Fruit fly (Drosophila melanogaster) whole organism, embryonic: ENCODE measurements around the gene ImpE3.

Experiments
- Abd-B ChIP-seq: fragments of 200-800 bp; sonication (Bioruptor generic); optimal IDR thresholded peaks from 2 replicates; lab custom pipeline; 2018; ENCODE audit warnings: missing biosample characterization, mild to moderate bottlenecking, missing genetic modification characterization, moderate library complexity
- Atf3 ChIP-seq: fragments of 200-800 bp; sonication (Bioruptor generic); optimal IDR thresholded peaks from 3 replicates; lab custom pipeline; 2016; ENCODE audit warnings: missing biosample characterization, missing genetic modification characterization
- Blimp-1 ChIP-seq: fragments of 200-800 bp; sonication (Bioruptor generic); optimal IDR thresholded peaks from 3 replicates; lab custom pipeline; 2018; ENCODE audit warnings: missing biosample characterization, missing genetic modification characterization, mild to moderate bottlenecking, moderate library complexity, missing genetic modification reagents
- CG10147 ChIP-seq: fragments of 200-800 bp; sonication (Bioruptor generic); optimal IDR thresholded peaks from 2 replicates; lab custom pipeline; 2019; ENCODE audit warnings: missing biosample characterization, mild to moderate bottlenecking, missing genetic modification characterization, moderate library complexity
- CG12391 ChIP-seq: fragments of 200-800 bp; sonication (Bioruptor generic); optimal IDR thresholded peaks from 3 replicates; lab custom pipeline; 2018; ENCODE audit warnings: missing biosample characterization, mild to moderate bottlenecking, missing genetic modification characterization, moderate library complexity
- CG13775 ChIP-seq: fragments of 200-800 bp; sonication (Bioruptor generic); optimal IDR thresholded peaks from 3 replicates; lab custom pipeline; 2017; ENCODE audit warnings: missing biosample characterization, mild to moderate bottlenecking, missing genetic modification characterization
- CG14965 ChIP-seq: fragments of 200-800 bp; sonication (Bioruptor generic); optimal IDR thresholded peaks from 2 replicates; lab custom pipeline; 2016; ENCODE audit warnings: missing biosample characterization, missing genetic modification characterization, borderline replicate concordance
- CG15269 ChIP-seq: fragments of 200-800 bp; sonication (Bioruptor generic); optimal IDR thresholded peaks from 2 replicates; lab custom pipeline; 2018; ENCODE audit warnings: missing biosample characterization, mild to moderate bottlenecking, missing genetic modification characterization, moderate library complexity
- CG1529 ChIP-seq: fragments of 200-800 bp; sonication (Bioruptor generic); optimal IDR thresholded peaks from 3 replicates; lab custom pipeline; 2018; ENCODE audit warnings: missing biosample characterization, missing genetic modification characterization
- CG1647 ChIP-seq: fragments of 200-800 bp; sonication (Bioruptor generic); optimal IDR thresholded peaks from 3 replicates; lab custom pipeline; 2016; ENCODE audit warnings: missing biosample characterization, missing genetic modification characterization
- CG16863 ChIP-seq: fragments of 200-800 bp; sonication (Bioruptor generic); optimal IDR thresholded peaks from 3 replicates; lab custom pipeline; 2016; ENCODE audit warnings: missing biosample characterization, missing genetic modification characterization
- CG17385 ChIP-seq: fragments of 200-800 bp; sonication (Bioruptor generic); optimal IDR thresholded peaks from 3 replicates; lab custom pipeline; 2018; ENCODE audit warnings: missing biosample characterization, mild to moderate bottlenecking, missing genetic modification characterization
- CG17568 ChIP-seq: fragments of 200-800 bp; sonication (Bioruptor generic); optimal IDR thresholded peaks from 2 replicates; lab custom pipeline; 2018; ENCODE audit warnings: missing biosample characterization, mild to moderate bottlenecking, missing genetic modification characterization, moderate library complexity
- CG17802 ChIP-seq: fragments of 200-800 bp; sonication (Bioruptor generic); optimal IDR thresholded peaks from 2 replicates; lab custom pipeline; 2018; ENCODE audit warnings: missing biosample characterization, mild to moderate bottlenecking, missing genetic modification characterization, moderate library complexity
- CG18262 ChIP-seq: fragments of 200-800 bp; optimal IDR thresholded peaks from 3 replicates; lab custom pipeline; 2019; ENCODE audit warnings: missing biosample characterization, mild to moderate bottlenecking, missing genetic modification characterization, moderate library complexity
- CG2712 ChIP-seq: fragments of 200-800 bp; optimal IDR thresholded peaks from 3 replicates; lab custom pipeline; 2019; ENCODE audit warnings: missing biosample characterization, mild to moderate bottlenecking, missing genetic modification characterization, moderate library complexity
- CG31441 ChIP-seq: fragments of 200-800 bp; sonication (Bioruptor generic); IDR thresholded peaks from 2 replicates; pipeline ENCODE4 v1.3.6; 2022; ENCODE audit warnings: missing biosample characterization, missing genetic modification characterization
- CG3838 ChIP-seq: fragments of 200-800 bp; sonication (Bioruptor generic); optimal IDR thresholded peaks from 3 replicates; lab custom pipeline; 2016; ENCODE audit warnings: missing biosample characterization, missing genetic modification characterization
- CG3995 ChIP-seq: fragments of 200-800 bp; sonication (Bioruptor generic); optimal IDR thresholded peaks from 3 replicates; lab custom pipeline; 2016; ENCODE audit warnings: missing biosample characterization, missing genetic modification characterization
- CG4282 ChIP-seq: fragments of 200-800 bp; sonication (Bioruptor generic); optimal IDR thresholded peaks from 2 replicates; lab custom pipeline; 2016; ENCODE audit warnings: missing biosample characterization, missing genetic modification characterization
- CG7745 ChIP-seq: fragments of 200-800 bp; sonication (Bioruptor generic); optimal IDR thresholded peaks from 2 replicates; lab custom pipeline; 2018; ENCODE audit warnings: missing biosample characterization, mild to moderate bottlenecking, missing genetic modification characterization, moderate library complexity
- CG7786 ChIP-seq: fragments of 200-800 bp; sonication (Bioruptor generic); optimal IDR thresholded peaks from 2 replicates; lab custom pipeline; 2016; ENCODE audit warnings: missing biosample characterization, missing genetic modification characterization
- CG8924 ChIP-seq: fragments of 200-800 bp; optimal IDR thresholded peaks from 3 replicates; lab custom pipeline; 2019; ENCODE audit warnings: missing biosample characterization, mild to moderate bottlenecking, missing genetic modification characterization, moderate library complexity
- D19B ChIP-seq: fragments of 200-800 bp; sonication (Bioruptor generic); optimal IDR thresholded peaks from 2 replicates; lab custom pipeline; 2017; ENCODE audit warnings: missing biosample characterization, mild to moderate bottlenecking, missing genetic modification characterization
- Ets65A ChIP-seq: fragments of 200-800 bp; sonication (Bioruptor generic); peaks from one replicate; lab custom pipeline; 2016; ENCODE audit warnings: missing biosample characterization, missing genetic modification characterization
- GATAe ChIP-seq: fragments of 200-800 bp; sonication (Bioruptor generic); conservative IDR thresholded peaks from 2 replicates; pipeline ENCODE4 v1.3.6; 2022; ENCODE audit warnings: missing biosample characterization, missing genetic modification characterization
- Gug ChIP-seq: fragments of 200-800 bp; sonication (Bioruptor generic); IDR thresholded peaks from 4 replicates; pipeline ENCODE4 v1.3.6; 2022; ENCODE audit warnings: missing biosample characterization, missing genetic modification characterization
- HmgZ ChIP-seq: fragments of 200-800 bp; sonication (Bioruptor generic); optimal IDR thresholded peaks from 2 replicates; lab custom pipeline; 2018; ENCODE audit warnings: missing biosample characterization, mild to moderate bottlenecking, missing genetic modification characterization
- Hr39 ChIP-seq: fragments of >200 bp; optimal IDR thresholded peaks from 2 replicates; lab custom pipeline; 2017
- Mes4 ChIP-seq: fragments of 200-800 bp; sonication (Bioruptor generic); optimal IDR thresholded peaks from 2 replicates; lab custom pipeline; 2016; ENCODE audit warnings: missing biosample characterization, missing genetic modification characterization
- NC2β ChIP-seq: fragments of 200-800 bp; sonication (Bioruptor generic); optimal IDR thresholded peaks from 2 replicates; lab custom pipeline; 2016; ENCODE audit warnings: missing biosample characterization, missing genetic modification characterization
- Usf ChIP-seq: fragments of 200-800 bp; sonication (Bioruptor generic); optimal IDR thresholded peaks from 2 replicates; lab custom pipeline; 2017; ENCODE audit warnings: missing genotype, missing biosample characterization, missing genetic modification characterization
- amos ChIP-seq: fragments of 200-800 bp; sonication (Bioruptor generic); IDR thresholded peaks from 2 replicates; pipeline ENCODE4 v1.3.6; 2022; ENCODE audit warnings: missing biosample characterization, missing genetic modification characterization; ENCODE audit not compliant: partially characterized antibody
- ash1 ChIP-seq: fragments of 200-800 bp; sonication (Bioruptor generic); optimal IDR thresholded peaks from 2 replicates; lab custom pipeline; 2018; ENCODE audit warnings: missing biosample characterization, mild to moderate bottlenecking, missing genetic modification characterization
- ato ChIP-seq: fragments of 200-800 bp; sonication (Bioruptor generic); IDR thresholded peaks from 2 replicates; pipeline ENCODE4 v1.3.6; 2022; ENCODE audit warnings: missing biosample characterization, missing genetic modification characterization; ENCODE audit not compliant: partially characterized antibody
- az2 ChIP-seq: fragments of 200-800 bp; sonication (Bioruptor generic); optimal IDR thresholded peaks from 3 replicates; lab custom pipeline; 2016; ENCODE audit warnings: missing biosample characterization, missing genetic modification characterization
- cas ChIP-seq: fragments of 200-800 bp; sonication (Bioruptor generic); IDR thresholded peaks from 2 replicates; pipeline ENCODE4 v1.3.6; 2022; ENCODE audit warnings: missing biosample characterization, missing genetic modification characterization
- cato ChIP-seq: fragments of 200-800 bp; sonication (Bioruptor generic); optimal IDR thresholded peaks from 2 replicates; lab custom pipeline; 2016; ENCODE audit warnings: missing biosample characterization, missing genetic modification characterization, borderline replicate concordance
- crol ChIP-seq: fragments of 200-800 bp; sonication (Bioruptor generic); IDR thresholded peaks from 2 replicates; pipeline ENCODE4 v1.3.6; 2022; ENCODE audit warnings: missing biosample characterization, missing genetic modification characterization
- en ChIP-seq: fragments of 200-800 bp; sonication (Bioruptor generic); optimal IDR thresholded peaks from 2 replicates; lab custom pipeline; 2016; ENCODE audit warnings: missing biosample characterization, missing genetic modification characterization
- gce ChIP-seq: fragments of 200-800 bp; sonication (Bioruptor generic); IDR thresholded peaks from 3 replicates; pipeline ENCODE4 v1.3.6; 2022; ENCODE audit warnings: missing biosample characterization, missing genetic modification characterization
- gsb-n ChIP-seq: fragments of 200-800 bp; sonication (Bioruptor generic); optimal IDR thresholded peaks from 3 replicates; lab custom pipeline; 2018; ENCODE audit warnings: missing biosample characterization, mild to moderate bottlenecking, missing genetic modification characterization
- hkb ChIP-seq, 2 experiments: fragments of 200-800 bp in 1 of 2; fragments of >200 bp in 1 of 2; sonication (Bioruptor generic) in 1 of 2; IDR thresholded peaks in 1 of 2; optimal IDR thresholded peaks in 1 of 2; 2 replicates each; pipeline versions ENCODE4 v1.3.6 to Lab custom; 2017 to 2022; ENCODE audit warnings: missing biosample characterization in 1 of 2, missing genetic modification characterization in 1 of 2
- lab ChIP-seq: fragments of 200-800 bp; sonication (Bioruptor generic); optimal IDR thresholded peaks from 3 replicates; lab custom pipeline; 2017; ENCODE audit warnings: missing biosample characterization, missing genetic modification characterization, mild to moderate bottlenecking, moderate library complexity, missing genetic modification reagents
- mld ChIP-seq: fragments of 200-800 bp; sonication (Bioruptor generic); IDR thresholded peaks from 3 replicates; pipeline ENCODE4 v1.3.6; 2022; ENCODE audit warnings: missing biosample characterization, missing genetic modification characterization; ENCODE audit not compliant: partially characterized antibody
- pb ChIP-seq: fragments of 200-800 bp; sonication (Bioruptor generic); optimal IDR thresholded peaks from 3 replicates; lab custom pipeline; 2016; ENCODE audit warnings: missing biosample characterization, missing genetic modification characterization
- pum ChIP-seq: fragments of 200-800 bp; sonication (Bioruptor generic); optimal IDR thresholded peaks from 2 replicates; lab custom pipeline; 2016; ENCODE audit warnings: missing biosample characterization, missing genetic modification characterization
- sisA ChIP-seq: fragments of 200-800 bp; sonication (Bioruptor generic); IDR thresholded peaks from 2 replicates; pipeline ENCODE4 v1.3.6; 2022; ENCODE audit warnings: missing biosample characterization, missing genetic modification characterization
- so ChIP-seq: fragments of 200-800 bp; sonication (Bioruptor generic); IDR thresholded peaks from 3 replicates; pipeline ENCODE4 v1.3.6; 2022; ENCODE audit warnings: missing biosample characterization, missing genetic modification characterization
- vfl ChIP-seq: fragments of 200-800 bp; sonication (Bioruptor generic); optimal IDR thresholded peaks from 2 replicates; lab custom pipeline; 2016; ENCODE audit warnings: missing biosample characterization, missing genetic modification characterization
- wor ChIP-seq: fragments of 200-800 bp; sonication (Bioruptor generic); IDR thresholded peaks from 2 replicates; pipeline ENCODE4 v1.3.6; 2022; ENCODE audit warnings: missing biosample characterization, missing genetic modification characterization

ImpE3 gene

dm6 chr3R:8027203-8027688, 2.1 kb downstream of the ImpE3 start (continued):
- TF ChIP-seq D19B (GFP tag; lab: Kevin White, UChicago) (peak; percentile 19), CG7786 (GFP tag; lab: Kevin White, UChicago) (no peak), CG17385 (GFP tag; lab: Kevin White, UChicago) (peak; percentile 92), Mes4 (GFP tag; lab: Kevin White, UChicago) (no peak), CG10147 (peak; percentile 81), mld (no peak), gce (0 out of 3 replicates have a peak, but pooled peaks have one; percentile 39), NC2β (GFP tag; lab: Kevin White, UChicago) (no peak), ato (GFP tag; lab: Robert Waterston, UW) (no peak), GATAe (GFP tag; lab: Robert Waterston, UW) (no peak), CG8924 (peak; percentile 94), Atf3 (GFP tag; lab: Kevin White, UChicago) (peak; percentile 25), CG15269 (tag; lab: Kevin White, UChicago) (peak; percentile 93), vfl (GFP tag; lab: Kevin White, UChicago) (no peak), CG1529 (GFP tag; lab: Kevin White, UChicago) (no peak), CG31441 (GFP tag; lab: Robert Waterston, UW) (peak; percentile 88), Abd-B (GFP tag; lab: Kevin White, UChicago) (peak; percentile 74), so (peak; percentile 72), crol (GFP tag; lab: Robert Waterston, UW) (no peak), cas (GFP tag; lab: Robert Waterston, UW) (no peak), hkb (optimal IDR thresholded peaks at IDR 0.05; lab: Kevin White, UChicago) (no peak), hkb (GFP tag; IDR thresholded peaks at IDR 0.05; lab: Robert Waterston, UW) (peak; percentile 87), wor (peak; percentile 81), sisA (GFP tag; lab: Robert Waterston, UW) (peak; percentile 63), Blimp-1 (peak; percentile 86), en (GFP tag; lab: Kevin White, UChicago) (no peak), CG17568 (peak; percentile 50), Usf (GFP tag; lab: Kevin White, UChicago) (peak; percentile 70), CG3995 (GFP tag; lab: Kevin White, UChicago) (no peak), amos (GFP tag; lab: Robert Waterston, UW) (no peak), Hr39 (lab: Kevin White, UChicago) (no peak), CG18262 (tag; lab: Kevin White, UChicago) (peak; percentile 91), az2 (GFP tag; lab: Kevin White, UChicago) (peak; percentile 87), CG12391 (tag; lab: Kevin White, UChicago) (peak; percentile 94), pb (GFP tag; lab: Kevin White, UChicago) (no peak), ash1 (GFP tag; lab: Kevin White, UChicago) (no peak), CG16863 (peak; percentile 37), Ets65A (GFP tag; lab: Kevin White, UChicago) (peak; percentile 18), cato (peak; percentile 77), gsb-n (tag; lab: Kevin White, UChicago) (no peak), CG1647 (GFP tag; lab: Kevin White, UChicago) (no peak), lab (GFP tag; lab: Kevin White, UChicago) (peak; percentile 86), CG3838 (GFP tag; lab: Kevin White, UChicago) (peak; percentile 21), pum (GFP tag; lab: Kevin White, UChicago) (no peak), Gug (GFP tag; lab: Robert Waterston, UW) (peak; percentile 2; the same call in 1 of the 4 replicates), CG7745 (tag; lab: Kevin White, UChicago) (no peak), CG17802 (tag; lab: Kevin White, UChicago) (no peak), CG4282 (no peak), CG2712 (tag; lab: Kevin White, UChicago) (peak; percentile 90), HmgZ (peak; percentile 47), CG13775 (peak; percentile 90), CG14965 (GFP tag; lab: Kevin White, UChicago) (no peak)
